Fruit fly (Drosophila melanogaster): ENCODE data around the gene CG7099.

The CG7099 gene

dm6 chr2L:13366109-13366747 lies 21.1 kb upstream of the CG7099 start, which contains the start of the genes Nnp-1 and Grx3 (continued):
- TF ChIP-seq CG15073 (GFP tag; optimal IDR thresholded peaks at IDR 0.05) (no peak), MBD-R2 (GFP tag; IDR thresholded peaks at IDR 0.05) (peak; percentile 57), Hmx (GFP tag; optimal IDR thresholded peaks at IDR 0.05) (no peak), HLHmδ (GFP tag; optimal IDR thresholded peaks at IDR 0.05) (no peak), Ada2b (GFP tag; IDR thresholded peaks at IDR 0.05) (no peak), HLH4C (GFP tag; IDR thresholded peaks at IDR 0.05; ENCODE audit: partially characterized antibody) (no peak), btn (GFP tag; optimal IDR thresholded peaks at IDR 0.05) (no peak), CG12104 (GFP tag; optimal IDR thresholded peaks at IDR 0.05) (peak; percentile 60), CG1233 (GFP tag; optimal IDR thresholded peaks at IDR 0.05) (no peak), CG4404 (GFP tag; IDR thresholded peaks at IDR 0.05) (no peak; the same call in 1 of the 2 replicates), CG10462 (GFP tag; optimal IDR thresholded peaks at IDR 0.05) (no peak), CG33557 (GFP tag; optimal IDR thresholded peaks at IDR 0.05) (no peak), Bdp1 (GFP tag; optimal IDR thresholded peaks at IDR 0.05) (peak; percentile 52), CG32532 (GFP tag; IDR thresholded peaks at IDR 0.05) (peak; percentile 56; the same call in 1 of the 2 replicates), otp (GFP tag; IDR thresholded peaks at IDR 0.05) (no peak), CG7357 (GFP tag; IDR thresholded peaks at IDR 0.05) (peak; percentile 65), HmgD (GFP tag; optimal IDR thresholded peaks at IDR 0.05) (no peak), CG9437 (GFP tag; optimal IDR thresholded peaks at IDR 0.05) (peak; percentile 60), CG15011 (GFP tag; optimal IDR thresholded peaks at IDR 0.05) (no peak), Ptx1 (GFP tag; IDR thresholded peaks at IDR 0.05) (peak; percentile 59), esg (GFP tag; conservative IDR thresholded peaks at IDR 0.05) (0 out of 2 replicates have a peak, but pooled peaks have one; percentile 29), CG15479 (GFP tag; optimal IDR thresholded peaks at IDR 0.05) (no peak), ap (GFP tag; IDR thresholded peaks at IDR 0.05) (no peak), CG6813 (GFP tag; optimal IDR thresholded peaks at IDR 0.05) (no peak), CG17568 (GFP tag; optimal IDR thresholded peaks at IDR 0.05) (no peak), dimm (GFP tag; IDR thresholded peaks at IDR 0.05) (no peak), CG31365 (tag; optimal IDR thresholded peaks at IDR 0.05) (no peak), CG17328 (GFP tag; IDR thresholded peaks at IDR 0.05) (no peak), CHES-1-like (GFP tag; optimal IDR thresholded peaks at IDR 0.05) (no peak), toy (GFP tag; IDR thresholded peaks at IDR 0.05) (no peak), maf-S (GFP tag; optimal IDR thresholded peaks at IDR 0.05) (no peak), CG3163 (GFP tag; optimal IDR thresholded peaks at IDR 0.05) (no peak), CG8359 (GFP tag; optimal IDR thresholded peaks at IDR 0.05; ENCODE audit: borderline replicate concordance) (no peak), CG16815 (GFP tag; optimal IDR thresholded peaks at IDR 0.05) (no peak), CG1024 (GFP tag; IDR thresholded peaks at IDR 0.05) (no peak), CG10979 (tag; optimal IDR thresholded peaks at IDR 0.05) (peak; percentile 43), Stat92E (GFP tag; optimal IDR thresholded peaks at IDR 0.05) (no peak), CG7786 (GFP tag; optimal IDR thresholded peaks at IDR 0.05) (no peak), CG10274 (GFP tag; optimal IDR thresholded peaks at IDR 0.05) (no peak), CG18764 (GFP tag; optimal IDR thresholded peaks at IDR 0.05) (peak; percentile 43), CG14441 (GFP tag; IDR thresholded peaks at IDR 0.05) (peak; percentile 13; the same call in 1 of the 2 replicates), Kr (GFP tag; optimal IDR thresholded peaks at IDR 0.05) (no peak), CG1832 (GFP tag; optimal IDR thresholded peaks at IDR 0.05) (no peak), fd3F (GFP tag; optimal IDR thresholded peaks at IDR 0.05) (peak; percentile 51), HLH54F (GFP tag; optimal IDR thresholded peaks at IDR 0.05) (no peak), sima (GFP tag; optimal IDR thresholded peaks at IDR 0.05) (no peak), tap (tag; optimal IDR thresholded peaks at IDR 0.05) (no peak), CG5953 (GFP tag; IDR thresholded peaks at IDR 0.05) (no peak), stwl (tag; optimal IDR thresholded peaks at IDR 0.05) (peak; percentile 49), hbn (GFP tag; IDR thresholded peaks at IDR 0.05; ENCODE audit: partially characterized antibody) (no peak)

Data from whole organism, embryonic.